Worm (Caenorhabditis elegans) whole organism, L1 larva: ENCODE measurements around the gene E02C12.11.
A peak's percentile ranks its signal among the peaks of the same experiment; 100 is the strongest.

Experiments
- C16A3.4 ChIP-seq: fragments of 150-350 bp; optimal IDR thresholded peaks from 2 replicates; lab custom pipeline; 2014; ENCODE audit warnings: missing biosample characterization, missing genetic modification characterization
- F16B12.6 ChIP-seq: fragments of 150-350 bp; optimal IDR thresholded peaks from 2 replicates; lab custom pipeline; 2014; ENCODE audit warnings: missing biosample characterization, missing genetic modification characterization
- blmp-1 ChIP-seq: fragments of 150-350 bp; optimal IDR thresholded peaks from 2 replicates; lab custom pipeline; 2014; ENCODE audit warnings: missing biosample characterization, missing genetic modification characterization
- ceh-63 ChIP-seq: fragments of 200-800 bp; sonication (Bioruptor generic); optimal IDR thresholded peaks from 2 replicates; lab custom pipeline; 2018; ENCODE audit warnings: mild to moderate bottlenecking, missing genetic modification characterization, missing compliant biosample characterization
- ceh-8 ChIP-seq: fragments of 200-800 bp; sonication (Bioruptor generic); optimal IDR thresholded peaks from 2 replicates; lab custom pipeline; 2018; ENCODE audit warnings: mild to moderate bottlenecking, missing genetic modification characterization, moderate library complexity, missing compliant biosample characterization
- ceh-88 ChIP-seq: fragments of 200-800 bp; sonication (Bioruptor generic); IDR thresholded peaks from 2 replicates; pipeline ENCODE4 v1.3.6; 2022; ENCODE audit warnings: missing genetic modification characterization, missing compliant biosample characterization
- ceh-90 ChIP-seq: sonication (generic microtip); optimal IDR thresholded peaks from 2 replicates; lab custom pipeline; 2016; ENCODE audit warnings: missing genetic modification characterization, missing compliant biosample characterization
- dpl-1 ChIP-seq, 3 experiments: fragments of 150-350 bp in 2 of 3; sonication (generic microtip) in 1 of 3; optimal IDR thresholded peaks; 2 replicates each; lab custom pipeline; 2014 to 2017; ENCODE audit warnings: missing biosample characterization in 3 of 3, missing genetic modification characterization in 3 of 3, missing genetic modification reagents in 3 of 3
- dsc-1 ChIP-seq: sonication (generic microtip); optimal IDR thresholded peaks from 2 replicates; lab custom pipeline; 2016; ENCODE audit warnings: mild to moderate bottlenecking, missing genetic modification characterization, missing compliant biosample characterization
- efl-1 ChIP-seq, 4 experiments: fragments of 150-350 bp; optimal IDR thresholded peaks in 3 of 4; peaks in 1 of 4; 1 replicate in 1 of 4; 2 replicates in 3 of 4; lab custom pipeline; 2014; ENCODE audit warnings: missing biosample characterization in 2 of 4, missing genetic modification characterization in 2 of 4, missing genetic modification reagents in 2 of 4
- egl-27 ChIP-seq, 2 experiments: fragments of 150-350 bp in 1 of 2; sonication (generic microtip); optimal IDR thresholded peaks; 3 replicates each; lab custom pipeline; 2017 to 2018; ENCODE audit warnings: missing biosample characterization in 2 of 2, missing genetic modification characterization in 2 of 2, missing genetic modification reagents in 2 of 2
- elt-2 ChIP-seq: sonication (generic microtip); optimal IDR thresholded peaks from 2 replicates; lab custom pipeline; 2016; ENCODE audit warnings: missing genetic modification characterization, mild to moderate bottlenecking, inconsistent platforms, missing compliant biosample characterization, missing genetic modification reagents
- ets-5 ChIP-seq: fragments of 200-800 bp; sonication (Bioruptor generic); IDR thresholded peaks from 2 replicates; pipeline ENCODE4 v1.3.6; 2022; ENCODE audit warnings: missing genetic modification characterization, missing compliant biosample characterization
- fkh-10 ChIP-seq: sonication (generic microtip); optimal IDR thresholded peaks from 2 replicates; lab custom pipeline; 2017; ENCODE audit warnings: missing biosample characterization, missing genetic modification reagents, missing genetic modification characterization
- fkh-4 ChIP-seq: sonication (generic microtip); optimal IDR thresholded peaks from 2 replicates; lab custom pipeline; 2016; ENCODE audit warnings: missing compliant biosample characterization, missing genetic modification characterization, borderline replicate concordance
- fkh-8 ChIP-seq: sonication (generic microtip); optimal IDR thresholded peaks from 2 replicates; lab custom pipeline; 2016; ENCODE audit warnings: mild to moderate bottlenecking, missing genetic modification characterization, missing compliant biosample characterization
- hpl-2 ChIP-seq: fragments of 150-350 bp; optimal IDR thresholded peaks from 2 replicates; lab custom pipeline; 2014; ENCODE audit warnings: missing biosample characterization, missing genetic modification reagents, missing genetic modification characterization
- jun-1 ChIP-seq: fragments of 150-350 bp; optimal IDR thresholded peaks from 2 replicates; lab custom pipeline; 2014; ENCODE audit warnings: missing biosample characterization, missing genetic modification reagents, missing genetic modification characterization
- lin-14 ChIP-seq: fragments of 200-800 bp; sonication (Bioruptor generic); optimal IDR thresholded peaks from 2 replicates; lab custom pipeline; 2018; ENCODE audit warnings: mild to moderate bottlenecking, missing genetic modification characterization, moderate library complexity, missing compliant biosample characterization
- lin-39 ChIP-seq: fragments of 150-350 bp; optimal IDR thresholded peaks from 2 replicates; lab custom pipeline; 2014; ENCODE audit warnings: missing biosample characterization, missing genetic modification reagents, missing genetic modification characterization
- lsy-2 ChIP-seq, 2 experiments: fragments of 150-350 bp; optimal IDR thresholded peaks; 2 replicates each; lab custom pipeline; 2014; ENCODE audit warnings: missing biosample characterization in 2 of 2, missing genetic modification characterization in 2 of 2
- mdl-1 ChIP-seq, 2 experiments: fragments of 150-350 bp; optimal IDR thresholded peaks; 2 replicates each; lab custom pipeline; 2014 to 2017; ENCODE audit warnings: missing biosample characterization in 2 of 2, missing genetic modification characterization in 2 of 2, inconsistent platforms in 1 of 2
- nhr-11 ChIP-seq: fragments of 150-350 bp; optimal IDR thresholded peaks from 2 replicates; lab custom pipeline; 2014; ENCODE audit warnings: missing biosample characterization, missing genetic modification characterization
- nhr-12 ChIP-seq: sonication (generic microtip); optimal IDR thresholded peaks from 2 replicates; lab custom pipeline; 2017; ENCODE audit warnings: missing biosample characterization, missing genetic modification characterization
- nhr-20 ChIP-seq: sonication (generic microtip); optimal IDR thresholded peaks from 2 replicates; lab custom pipeline; 2016; ENCODE audit warnings: mild to moderate bottlenecking, missing genetic modification characterization, missing compliant biosample characterization
- nhr-237 ChIP-seq: fragments of 150-350 bp; optimal IDR thresholded peaks from 2 replicates; lab custom pipeline; 2014; ENCODE audit warnings: missing biosample characterization, missing genetic modification characterization
- nhr-47 ChIP-seq: sonication (generic microtip); optimal IDR thresholded peaks from 2 replicates; lab custom pipeline; 2016; ENCODE audit warnings: mild to moderate bottlenecking, missing genetic modification characterization, moderate library complexity, missing compliant biosample characterization
- nhr-71 ChIP-seq: sonication (generic microtip); optimal IDR thresholded peaks from 2 replicates; lab custom pipeline; 2016; ENCODE audit warnings: mild to moderate bottlenecking, missing genetic modification characterization, moderate library complexity, missing compliant biosample characterization
- nhr-76 ChIP-seq: sonication (generic microtip); optimal IDR thresholded peaks from 2 replicates; lab custom pipeline; 2017; ENCODE audit warnings: missing biosample characterization, missing genetic modification characterization
- nhr-77 ChIP-seq: fragments of 150-350 bp; optimal IDR thresholded peaks from 2 replicates; lab custom pipeline; 2014; ENCODE audit warnings: missing biosample characterization, missing genetic modification characterization
- pqm-1 ChIP-seq: sonication (generic microtip); optimal IDR thresholded peaks from 3 replicates; lab custom pipeline; 2017; ENCODE audit warnings: missing biosample characterization, missing genetic modification characterization
- sptf-1 ChIP-seq: fragments of 150-350 bp; optimal IDR thresholded peaks from 2 replicates; lab custom pipeline; 2014; ENCODE audit warnings: missing biosample characterization, missing genetic modification characterization
- sup-37 ChIP-seq: fragments of 200-800 bp; sonication (Bioruptor generic); optimal IDR thresholded peaks from 2 replicates; lab custom pipeline; 2018; ENCODE audit warnings: mild to moderate bottlenecking, missing genetic modification characterization, missing compliant biosample characterization
- tbx-2 ChIP-seq: sonication (generic microtip); optimal IDR thresholded peaks from 2 replicates; lab custom pipeline; 2016; ENCODE audit warnings: missing genetic modification characterization, missing compliant biosample characterization
- unc-130 ChIP-seq: fragments of 150-350 bp; optimal IDR thresholded peaks from 2 replicates; lab custom pipeline; 2017; ENCODE audit warnings: missing biosample characterization, missing genetic modification characterization, inconsistent platforms

Gene E02C12.11

ce11 chrV:9375378-9375777 lies 4.3 kb downstream of the E02C12.11 start, which contains the start of gene E02C12.9:
Gene E02C12.9 (minus strand): TSS chrV:9375478.
- no peak for TF ChIP-seq unc-130 (tag; lab: Kevin White, UChicago)
- no peak for TF ChIP-seq jun-1 (tag; lab: Kevin White, UChicago)
- TF ChIP-seq ceh-88 = no peak
- no peak for TF ChIP-seq dsc-1 (tag; lab: Kevin White, UChicago)
- TF ChIP-seq efl-1 (optimal IDR thresholded peaks at IDR 0.05; lab: Kevin White, UChicago) = no peak
- TF ChIP-seq efl-1 (GFP tag; optimal IDR thresholded peaks at IDR 0.05 in 1 of 2; lab: Kevin White, UChicago) = no peak
- no peak for TF ChIP-seq blmp-1 (tag; lab: Kevin White, UChicago)
- no peak for TF ChIP-seq ceh-90 (tag; lab: Kevin White, UChicago)
- TF ChIP-seq nhr-237 (tag; lab: Kevin White, UChicago) = no peak
- TF ChIP-seq ceh-63 = no peak
- no peak for TF ChIP-seq fkh-8
- no peak for TF ChIP-seq nhr-11 (tag; lab: Kevin White, UChicago)
- no peak for TF ChIP-seq sptf-1
- no peak for TF ChIP-seq nhr-47
- no peak for TF ChIP-seq dpl-1 (GFP tag; optimal IDR thresholded peaks at IDR 0.05; lab: Kevin White, UChicago)
- no peak for TF ChIP-seq lin-14
- TF ChIP-seq lsy-2 (tag; optimal IDR thresholded peaks at IDR 0.05; lab: Kevin White, UChicago) = no peak

- TF ChIP-seq efl-1 (optimal IDR thresholded peaks at IDR 0.05; lab: Kevin White, UChicago) (no peak), efl-1 (GFP tag; optimal IDR thresholded peaks at IDR 0.05 in 1 of 2; lab: Kevin White, UChicago) (no peak), pqm-1 (peak; percentile 24), elt-2 (peak; percentile 71), dsc-1 (tag; lab: Kevin White, UChicago) (no peak), nhr-20 (tag; lab: Kevin White, UChicago) (peak; percentile 32)
These were observed 6.2 kb downstream of the E02C12.11 start, which contains the start of gene E02C12.8 for ce11 chrV:9373473-9373872. Gene E02C12.8 (minus strand): TSS chrV:9373613.

ce11 chrV:9370986-9371385 lies 8.7 kb downstream of the E02C12.11 start, which contains the start of gene E02C12.6:
Gene E02C12.6 (minus strand): TSS chrV:9371086.
- no peak for TF ChIP-seq fkh-10 (GFP tag; lab: Kevin White, UChicago)
- TF ChIP-seq lin-39 (tag; lab: Kevin White, UChicago) = no peak
- no peak for TF ChIP-seq ceh-90 (tag; lab: Kevin White, UChicago)
- no peak for TF ChIP-seq nhr-12 (tag; lab: Kevin White, UChicago)

- TF ChIP-seq nhr-71 (tag; lab: Kevin White, UChicago) (peak; percentile 11), F16B12.6 (tag; lab: Kevin White, UChicago) (no peak), hpl-2 (GFP tag; lab: Kevin White, UChicago) (no peak), tbx-2 (tag; lab: Kevin White, UChicago) (no peak), nhr-77 (no peak)
These were observed 20.0 kb downstream of the E02C12.11 start, which contains the start of gene gpa-3 for ce11 chrV:9359674-9360073. Gene gpa-3 (minus strand): TSS chrV:9359774.

- peak; percentile 41 for TF ChIP-seq elt-2
- no peak for TF ChIP-seq ceh-63
- TF ChIP-seq, all 84 proteins: peak for 1
These were observed 23.4 kb downstream of the E02C12.11 start, which contains the start of gene ttr-49 for ce11 chrV:9356345-9356744. Gene ttr-49 (minus strand): TSS chrV:9356515.

- no peak for TF ChIP-seq fkh-4
- no peak for TF ChIP-seq mdl-1 (tag; optimal IDR thresholded peaks at IDR 0.05; lab: Kevin White, UChicago)
- TF ChIP-seq ceh-88 = no peak
- no peak for TF ChIP-seq egl-27 (tag; optimal IDR thresholded peaks at IDR 0.05; lab: Kevin White, UChicago)
- no peak for TF ChIP-seq fkh-8
- no peak for TF ChIP-seq sup-37 (GFP tag; lab: Kevin White, UChicago)
- no peak for TF ChIP-seq nhr-76 (tag; lab: Kevin White, UChicago)
- no peak for TF ChIP-seq ceh-8
- TF ChIP-seq ets-5 (GFP tag; lab: Robert Waterston, UW) = no peak
- no peak for TF ChIP-seq tbx-2 (tag; lab: Kevin White, UChicago)
- TF ChIP-seq C16A3.4 (tag; lab: Kevin White, UChicago) = no peak
These were observed 24.3 kb downstream of the E02C12.11 start, which contains the start of gene ttr-40 for ce11 chrV:9355371-9355770. Gene ttr-40 (minus strand): TSS chrV:9355471.
